In genomic region chrX:15298298-15299069, dm6 we compare ENCODE assay signal across 6 fruit fly cellular contexts.
TF ChIP-seq lines count a peak whose summit lies in the region.

No protein-coding gene starts in this region.

- peak; percentile 66 for TF ChIP-seq CTCF in whole organism, embryonic (GFP tag; optimal IDR thresholded peaks at IDR 0.05; lab: Kevin White, UChicago)

TF ChIP-seq in whole organism, 6 proteins besides CTCF, POLR2A, EP300 and RAD21:
- TF ChIP-seq Dll (optimal IDR thresholded peaks at IDR 0.05; lab: Kevin White, UChicago) (peak; percentile 77), EcR (GFP tag; optimal IDR thresholded peaks at IDR 0.05; lab: Kevin White, UChicago) (no peak)

TF ChIP-seq in whole organism, adult, 20 proteins besides CTCF, POLR2A, EP300 and RAD21 (continues in another document):
- TF ChIP-seq CG11617 (GFP tag; optimal IDR thresholded peaks at IDR 0.05; lab: Kevin White, UChicago) (peak; percentile 99), CG7101 (tag; optimal IDR thresholded peaks at IDR 0.05; lab: Kevin White, UChicago) (peak; percentile 98), tj (GFP tag; optimal IDR thresholded peaks at IDR 0.05; lab: Kevin White, UChicago) (peak; percentile 93), CG33017 (tag; optimal IDR thresholded peaks at IDR 0.05; lab: Kevin White, UChicago) (peak; percentile 95), CG5204 (GFP tag; optimal IDR thresholded peaks at IDR 0.05; lab: Kevin White, UChicago) (peak; percentile 87), Mnt (GFP tag; optimal IDR thresholded peaks at IDR 0.05; lab: Kevin White, UChicago) (peak; percentile 86), pad (GFP tag; optimal IDR thresholded peaks at IDR 0.05; lab: Kevin White, UChicago) (peak; percentile 97), ovo (GFP tag; optimal IDR thresholded peaks at IDR 0.05; lab: Kevin White, UChicago) (peak; percentile 93), Crg-1 (GFP tag; optimal IDR thresholded peaks at IDR 0.05; lab: Kevin White, UChicago) (peak; percentile 95), CG7045 (GFP tag; optimal IDR thresholded peaks at IDR 0.05; lab: Kevin White, UChicago) (peak; percentile 96), bab1 (GFP tag; optimal IDR thresholded peaks at IDR 0.05; lab: Kevin White, UChicago) (peak; percentile 96), cnc (optimal IDR thresholded peaks at IDR 0.05; lab: Kevin White, UChicago) (no peak), CG14711 (tag; optimal IDR thresholded peaks at IDR 0.05; lab: Kevin White, UChicago) (peak; percentile 95), Clk (GFP tag; optimal IDR thresholded peaks at IDR 0.05; lab: Kevin White, UChicago) (peak; percentile 92), CG1620 (GFP tag; optimal IDR thresholded peaks at IDR 0.05; lab: Kevin White, UChicago) (peak; percentile 89), kay (GFP tag; lab: Kevin White, UChicago; ENCODE audit: borderline replicate concordance) (peak; percentile 83), toe (GFP tag; optimal IDR thresholded peaks at IDR 0.05; lab: Kevin White, UChicago) (peak; percentile 74)

TF ChIP-seq in whole organism, embryonic, 481 proteins besides CTCF, POLR2A, EP300 and RAD21 (continues in another document):
- peak; percentile 87 for TF ChIP-seq Hsf (GFP tag; optimal IDR thresholded peaks at IDR 0.05; lab: Kevin White, UChicago)
- TF ChIP-seq nerfin-2 (GFP tag; IDR thresholded peaks at IDR 0.05; lab: Robert Waterston, UW; ENCODE audit: partially characterized antibody), result no peak
- peak; percentile 99 for TF ChIP-seq CG18619 (GFP tag; optimal IDR thresholded peaks at IDR 0.05; lab: Kevin White, UChicago)
- TF ChIP-seq pnt (GFP tag; optimal IDR thresholded peaks at IDR 0.05; lab: Kevin White, UChicago), result peak; percentile 76
- peak; percentile 90 for TF ChIP-seq Lhr (GFP tag; optimal IDR thresholded peaks at IDR 0.05; lab: Kevin White, UChicago)
- TF ChIP-seq Kr (GFP tag; optimal IDR thresholded peaks at IDR 0.05; lab: Kevin White, UChicago), result no peak
- TF ChIP-seq YL-1 (GFP tag; optimal IDR thresholded peaks at IDR 0.05; lab: Kevin White, UChicago), result peak; percentile 88
- no peak for TF ChIP-seq h (optimal IDR thresholded peaks at IDR 0.05; lab: Kevin White, UChicago)
- peak; percentile 68 for TF ChIP-seq shn (GFP tag; optimal IDR thresholded peaks at IDR 0.05; lab: Kevin White, UChicago)
- TF ChIP-seq CG12236 (GFP tag; optimal IDR thresholded peaks at IDR 0.05; lab: Kevin White, UChicago), result peak; percentile 11
- TF ChIP-seq Tbp (GFP tag; optimal IDR thresholded peaks at IDR 0.05; lab: Kevin White, UChicago), result no peak
- peak; percentile 86 for TF ChIP-seq CG31365 (tag; optimal IDR thresholded peaks at IDR 0.05; lab: Kevin White, UChicago)
- no peak for TF ChIP-seq ac (GFP tag; optimal IDR thresholded peaks at IDR 0.05; lab: Kevin White, UChicago)
- peak; percentile 93 for TF ChIP-seq twi (tag; optimal IDR thresholded peaks at IDR 0.05; lab: Kevin White, UChicago)
- no peak for TF ChIP-seq Elba2 (GFP tag; optimal IDR thresholded peaks at IDR 0.05; lab: Kevin White, UChicago)
- peak; percentile 72 for TF ChIP-seq Dad (GFP tag; optimal IDR thresholded peaks at IDR 0.05; lab: Kevin White, UChicago)
- TF ChIP-seq zf30C (GFP tag; optimal IDR thresholded peaks at IDR 0.05; lab: Kevin White, UChicago), result peak; percentile 92
- TF ChIP-seq CG17829 (tag; optimal IDR thresholded peaks at IDR 0.05; lab: Kevin White, UChicago), result peak; percentile 97

TF ChIP-seq in whole organism, prepupa, 60 proteins besides CTCF, POLR2A, EP300 and RAD21 (continues in another document):
- TF ChIP-seq Smox (GFP tag; optimal IDR thresholded peaks at IDR 0.05; lab: Kevin White, UChicago) (peak; percentile 78), Ets21C (GFP tag; optimal IDR thresholded peaks at IDR 0.05; lab: Kevin White, UChicago) (peak; percentile 29), Met (GFP tag; optimal IDR thresholded peaks at IDR 0.05; lab: Kevin White, UChicago) (peak; percentile 72), CG11762 (GFP tag; optimal IDR thresholded peaks at IDR 0.05; lab: Kevin White, UChicago; ENCODE audit: insufficient read depth) (peak; percentile 90), vri (GFP tag; optimal IDR thresholded peaks at IDR 0.05; lab: Kevin White, UChicago) (peak; percentile 63), CG32006 (GFP tag; optimal IDR thresholded peaks at IDR 0.05; lab: Kevin White, UChicago) (peak; percentile 98), Ets96B (tag; optimal IDR thresholded peaks at IDR 0.05; lab: Kevin White, UChicago) (peak; percentile 85), salr (GFP tag; optimal IDR thresholded peaks at IDR 0.05; lab: Kevin White, UChicago) (peak; percentile 60 to 90), CG8319 (GFP tag; optimal IDR thresholded peaks at IDR 0.05; lab: Kevin White, UChicago) (peak; percentile 82), eg (GFP tag; IDR thresholded peaks at IDR 0.05; lab: Robert Waterston, UW) (peak; percentile 93), CG16779 (tag; optimal IDR thresholded peaks at IDR 0.05; lab: Kevin White, UChicago) (peak; percentile 88), pdm3 (GFP tag; optimal IDR thresholded peaks at IDR 0.05; lab: Kevin White, UChicago) (peak; percentile 83), Sox102F (GFP tag; optimal IDR thresholded peaks at IDR 0.05; lab: Kevin White, UChicago) (peak; percentile 71), CG6854 (GFP tag; optimal IDR thresholded peaks at IDR 0.05; lab: Kevin White, UChicago) (peak; percentile 28), CG4318 (GFP tag; optimal IDR thresholded peaks at IDR 0.05; lab: Kevin White, UChicago) (peak; percentile 96), Eip93F (GFP tag; optimal IDR thresholded peaks at IDR 0.05; lab: Kevin White, UChicago) (no peak), net (GFP tag; optimal IDR thresholded peaks at IDR 0.05; lab: Kevin White, UChicago) (peak; percentile 92), svp (GFP tag; lab: Kevin White, UChicago) (peak; percentile 93), Sox14 (GFP tag; optimal IDR thresholded peaks at IDR 0.05; lab: Kevin White, UChicago) (peak; percentile 37)

TF ChIP-seq in whole organism, pupa, 21 proteins besides CTCF, POLR2A, EP300 and RAD21:
- peak; percentile 77 for TF ChIP-seq CG17806 (tag; optimal IDR thresholded peaks at IDR 0.05; lab: Kevin White, UChicago)
- TF ChIP-seq CG8159 (tag; optimal IDR thresholded peaks at IDR 0.05; lab: Kevin White, UChicago), result peak; percentile 92
- peak; percentile 47 for TF ChIP-seq gl (tag; optimal IDR thresholded peaks at IDR 0.05; lab: Kevin White, UChicago)
- peak; percentile 92 for TF ChIP-seq CG4496 (GFP tag; IDR thresholded peaks at IDR 0.05; lab: Robert Waterston, UW)
- TF ChIP-seq rn (GFP tag; IDR thresholded peaks at IDR 0.05; lab: Robert Waterston, UW), result peak; percentile 85
- TF ChIP-seq D1 (tag; optimal IDR thresholded peaks at IDR 0.05; lab: Kevin White, UChicago), result peak; percentile 57
- peak; percentile 87 for TF ChIP-seq Snoo (tag; optimal IDR thresholded peaks at IDR 0.05; lab: Kevin White, UChicago)
- peak; percentile 78 for TF ChIP-seq CG12605 (GFP tag; IDR thresholded peaks at IDR 0.05; lab: Robert Waterston, UW)
- TF ChIP-seq CG13204 (GFP tag; optimal IDR thresholded peaks at IDR 0.05; lab: Kevin White, UChicago), result peak; percentile 99
- TF ChIP-seq fd96Ca (GFP tag; IDR thresholded peaks at IDR 0.05; lab: Robert Waterston, UW), result peak; percentile 91
- TF ChIP-seq Pif1A (GFP tag; optimal IDR thresholded peaks at IDR 0.05; lab: Kevin White, UChicago), result peak; percentile 70
- peak; percentile 88 for TF ChIP-seq Ets98B (GFP tag; IDR thresholded peaks at IDR 0.05; lab: Robert Waterston, UW)
- peak; percentile 92 for TF ChIP-seq CG10348 (GFP tag; IDR thresholded peaks at IDR 0.05; lab: Robert Waterston, UW)
- TF ChIP-seq CG8301 (tag; optimal IDR thresholded peaks at IDR 0.05; lab: Kevin White, UChicago), result peak; percentile 91
- TF ChIP-seq CG34367 (tag; optimal IDR thresholded peaks at IDR 0.05; lab: Kevin White, UChicago), result peak; percentile 82
- TF ChIP-seq CG9948 (tag; optimal IDR thresholded peaks at IDR 0.05; lab: Kevin White, UChicago), result peak; percentile 85
- peak; percentile 95 for TF ChIP-seq CG14655 (GFP tag; optimal IDR thresholded peaks at IDR 0.05; lab: Kevin White, UChicago)
- TF ChIP-seq EcR (GFP tag; optimal IDR thresholded peaks at IDR 0.05; lab: Kevin White, UChicago), result peak; percentile 79
- TF ChIP-seq CG32121 (GFP tag; IDR thresholded peaks at IDR 0.05; lab: Robert Waterston, UW), result peak; percentile 94
- peak; percentile 89 for TF ChIP-seq CG15710 (tag; optimal IDR thresholded peaks at IDR 0.05; lab: Kevin White, UChicago)
- peak; percentile 66 for TF ChIP-seq Pif1B (GFP tag; optimal IDR thresholded peaks at IDR 0.05; lab: Kevin White, UChicago)
TF ChIP-seq in whole organism, pupa: peak in this region for 21.

TF ChIP-seq in whole organism, wandering third instar larva, 38 proteins besides CTCF, POLR2A, EP300 and RAD21 (continues in another document):
- TF ChIP-seq Myc (optimal IDR thresholded peaks at IDR 0.05; lab: Kevin White, UChicago) (no peak), brk (GFP tag; optimal IDR thresholded peaks at IDR 0.05; lab: Kevin White, UChicago) (peak; percentile 64), pan (optimal IDR thresholded peaks at IDR 0.05; lab: Kevin White, UChicago) (no peak), GATAd (GFP tag; optimal IDR thresholded peaks at IDR 0.05; lab: Kevin White, UChicago) (no peak), h (GFP tag; optimal IDR thresholded peaks at IDR 0.05; lab: Kevin White, UChicago) (peak; percentile 75), ey (GFP tag; optimal IDR thresholded peaks at IDR 0.05; lab: Kevin White, UChicago) (peak; percentile 74), CG32264 (GFP tag; optimal IDR thresholded peaks at IDR 0.05; lab: Kevin White, UChicago) (no peak), OdsH (GFP tag; optimal IDR thresholded peaks at IDR 0.05; lab: Kevin White, UChicago) (peak; percentile 87), Dif (GFP tag; optimal IDR thresholded peaks at IDR 0.05; lab: Kevin White, UChicago; ENCODE audit: partially characterized antibody) (peak; percentile 46), woc (GFP tag; optimal IDR thresholded peaks at IDR 0.05; lab: Kevin White, UChicago) (peak; percentile 29), psq (GFP tag; optimal IDR thresholded peaks at IDR 0.05; lab: Kevin White, UChicago) (peak; percentile 82), CrebA (GFP tag; optimal IDR thresholded peaks at IDR 0.05; lab: Kevin White, UChicago; ENCODE audit: borderline replicate concordance) (no peak), HLH106 (tag; optimal IDR thresholded peaks at IDR 0.05; lab: Kevin White, UChicago) (peak; percentile 93), Sp1 (GFP tag; optimal IDR thresholded peaks at IDR 0.05; lab: Kevin White, UChicago) (peak; percentile 90), sage (GFP tag; optimal IDR thresholded peaks at IDR 0.05; lab: Kevin White, UChicago) (no peak), jim (GFP tag; optimal IDR thresholded peaks at IDR 0.05; lab: Kevin White, UChicago) (no peak), foxo (GFP tag; optimal IDR thresholded peaks at IDR 0.05; lab: Kevin White, UChicago) (peak in 1 of 2 experiments; percentile 92), sv (GFP tag; optimal IDR thresholded peaks at IDR 0.05; lab: Kevin White, UChicago) (peak; percentile 95), lola (GFP tag; optimal IDR thresholded peaks at IDR 0.05; lab: Kevin White, UChicago) (no peak), fru (GFP tag; optimal IDR thresholded peaks at IDR 0.05; lab: Kevin White, UChicago) (peak; percentile 77), Hnf4 (GFP tag; optimal IDR thresholded peaks at IDR 0.05; lab: Kevin White, UChicago) (peak; percentile 49), dmrt93B (GFP tag; optimal IDR thresholded peaks at IDR 0.05; lab: Kevin White, UChicago) (peak; percentile 89), Mio (GFP tag; optimal IDR thresholded peaks at IDR 0.05; lab: Kevin White, UChicago) (no peak)
